Fruit fly (Drosophila melanogaster) whole organism, embryonic: ENCODE results near the gene CG32299.

Experiments used
- Aef1 ChIP-seq: fragments of 200-800 bp; sonication (Bioruptor generic); IDR thresholded peaks from 3 replicates; pipeline ENCODE4 v1.3.6; 2022; ENCODE audit warnings: missing biosample characterization, missing genetic modification characterization
- CG10147 ChIP-seq: fragments of 200-800 bp; sonication (Bioruptor generic); optimal IDR thresholded peaks from 2 replicates; lab custom pipeline; 2019; ENCODE audit warnings: missing biosample characterization, mild to moderate bottlenecking, missing genetic modification characterization, moderate library complexity
- CG10565 ChIP-seq: fragments of 200-800 bp; sonication (Bioruptor generic); optimal IDR thresholded peaks from 3 replicates; lab custom pipeline; 2016; ENCODE audit warnings: missing biosample characterization, mild to moderate bottlenecking, missing genetic modification characterization
- CG10979 ChIP-seq: fragments of 200-800 bp; sonication (Bioruptor generic); optimal IDR thresholded peaks from 2 replicates; lab custom pipeline; 2018; ENCODE audit warnings: missing biosample characterization, mild to moderate bottlenecking, missing genetic modification characterization, moderate library complexity
- CG11560 ChIP-seq: fragments of 200-800 bp; sonication (Bioruptor generic); IDR thresholded peaks from 3 replicates; pipeline ENCODE4 v1.3.6; 2022; ENCODE audit warnings: missing biosample characterization, missing genetic modification characterization
- CG11723 ChIP-seq: fragments of 200-800 bp; sonication (Bioruptor generic); optimal IDR thresholded peaks from 2 replicates; lab custom pipeline; 2017; ENCODE audit warnings: missing biosample characterization, mild to moderate bottlenecking, missing genetic modification characterization
- CG12155 ChIP-seq: fragments of 200-800 bp; sonication (Bioruptor generic); optimal IDR thresholded peaks from 3 replicates; lab custom pipeline; 2016; ENCODE audit warnings: missing biosample characterization, missing genetic modification characterization
- CG12299 ChIP-seq: fragments of 200-800 bp; sonication (Bioruptor generic); optimal IDR thresholded peaks from 2 replicates; lab custom pipeline; 2018; ENCODE audit warnings: missing biosample characterization, mild to moderate bottlenecking, missing genetic modification characterization
- CG13775 ChIP-seq: fragments of 200-800 bp; sonication (Bioruptor generic); optimal IDR thresholded peaks from 3 replicates; lab custom pipeline; 2017; ENCODE audit warnings: missing biosample characterization, mild to moderate bottlenecking, missing genetic modification characterization
- CG1647 ChIP-seq: fragments of 200-800 bp; sonication (Bioruptor generic); optimal IDR thresholded peaks from 3 replicates; lab custom pipeline; 2016; ENCODE audit warnings: missing biosample characterization, missing genetic modification characterization
- CG18476 ChIP-seq: fragments of 200-800 bp; sonication (Bioruptor generic); optimal IDR thresholded peaks from 2 replicates; lab custom pipeline; 2016; ENCODE audit warnings: missing biosample characterization, mild to moderate bottlenecking, missing genetic modification characterization
- CG2678 ChIP-seq: fragments of 200-800 bp; sonication (Bioruptor generic); optimal IDR thresholded peaks from 3 replicates; lab custom pipeline; 2019; ENCODE audit warnings: missing biosample characterization, mild to moderate bottlenecking, missing genetic modification characterization, moderate library complexity
- CG31224 ChIP-seq: fragments of 200-800 bp; sonication (Bioruptor generic); IDR thresholded peaks from 2 replicates; pipeline ENCODE4 v1.3.6; 2022; ENCODE audit warnings: missing biosample characterization, missing genetic modification characterization
- CG4707 ChIP-seq: fragments of 200-800 bp; sonication (Bioruptor generic); optimal IDR thresholded peaks from 2 replicates; lab custom pipeline; 2018; ENCODE audit warnings: missing biosample characterization, mild to moderate bottlenecking, missing genetic modification characterization, moderate library complexity
- CG5953 ChIP-seq: fragments of 200-800 bp; sonication (Bioruptor generic); IDR thresholded peaks from 2 replicates; pipeline ENCODE4 v1.3.6; 2022; ENCODE audit warnings: missing biosample characterization, missing genetic modification characterization
- CG6175 ChIP-seq: fragments of 200-800 bp; sonication (Bioruptor generic); IDR thresholded peaks from 3 replicates; pipeline ENCODE4 v1.3.6; 2022; ENCODE audit warnings: missing biosample characterization, missing genetic modification characterization
- CG6254 ChIP-seq: fragments of 200-800 bp; sonication (Bioruptor generic); optimal IDR thresholded peaks from 3 replicates; lab custom pipeline; 2017; ENCODE audit warnings: mild to moderate bottlenecking, missing biosample characterization, missing genetic modification reagents, missing genetic modification characterization
- CG6654 ChIP-seq: fragments of 200-800 bp; sonication (Bioruptor generic); optimal IDR thresholded peaks from 2 replicates; lab custom pipeline; 2017; ENCODE audit warnings: missing biosample characterization, mild to moderate bottlenecking, missing genetic modification characterization
- CG6689 ChIP-seq: fragments of 200-800 bp; sonication (Bioruptor generic); IDR thresholded peaks from 2 replicates; pipeline ENCODE4 v1.3.6; 2022; ENCODE audit warnings: missing biosample characterization, missing genetic modification characterization
- CG8388 ChIP-seq: fragments of 200-800 bp; sonication (Bioruptor generic); optimal IDR thresholded peaks from 2 replicates; lab custom pipeline; 2019; ENCODE audit warnings: missing biosample characterization, mild to moderate bottlenecking, missing genetic modification characterization, moderate library complexity
- CG9797 ChIP-seq: fragments of 200-800 bp; sonication (Bioruptor generic); optimal IDR thresholded peaks from 3 replicates; lab custom pipeline; 2018; ENCODE audit warnings: missing biosample characterization, mild to moderate bottlenecking, missing genetic modification characterization
- CTCF ChIP-seq: fragments of 200-800 bp; sonication (Bioruptor generic); optimal IDR thresholded peaks from 2 replicates; lab custom pipeline; 2017; ENCODE audit warnings: missing biosample characterization, mild to moderate bottlenecking, missing genetic modification characterization, moderate library complexity
- CoRest ChIP-seq: fragments of 200-800 bp; sonication (Bioruptor generic); optimal IDR thresholded peaks from 3 replicates; lab custom pipeline; 2018; ENCODE audit warnings: missing biosample characterization, mild to moderate bottlenecking, missing genetic modification characterization, moderate library complexity
- D19A ChIP-seq: fragments of 200-800 bp; optimal IDR thresholded peaks from 3 replicates; lab custom pipeline; 2019; ENCODE audit warnings: missing biosample characterization, mild to moderate bottlenecking, missing genetic modification characterization, moderate library complexity
- Doc2 ChIP-seq: fragments of 200-800 bp; sonication (Bioruptor generic); IDR thresholded peaks from 2 replicates; pipeline ENCODE4 v1.3.6; 2022; ENCODE audit warnings: missing biosample characterization, missing genetic modification characterization
- Doc3 ChIP-seq: fragments of 200-800 bp; sonication (Bioruptor generic); IDR thresholded peaks from 3 replicates; pipeline ENCODE4 v1.3.6; 2022; ENCODE audit warnings: missing biosample characterization, missing genetic modification characterization; ENCODE audit not compliant: partially characterized antibody
- Drgx ChIP-seq: fragments of 200-800 bp; sonication (Bioruptor generic); IDR thresholded peaks from 2 replicates; pipeline ENCODE4 v1.3.6; 2022; ENCODE audit warnings: missing biosample characterization, missing genetic modification characterization
- HLH3B ChIP-seq: fragments of 200-800 bp; sonication (Bioruptor generic); IDR thresholded peaks from 2 replicates; pipeline ENCODE4 v1.3.6; 2022; ENCODE audit warnings: missing biosample characterization, missing genetic modification characterization
- Mrtf ChIP-seq: fragments of 200-800 bp; sonication (Bioruptor generic); IDR thresholded peaks from 3 replicates; pipeline ENCODE4 v1.3.6; 2022; ENCODE audit warnings: missing biosample characterization, missing genetic modification characterization
- Rfx ChIP-seq: fragments of 200-800 bp; sonication (Bioruptor generic); IDR thresholded peaks from 2 replicates; pipeline ENCODE4 v1.3.6; 2022; ENCODE audit warnings: missing biosample characterization, missing genetic modification characterization
- Sox100B ChIP-seq: fragments of 200-800 bp; sonication (Bioruptor generic); optimal IDR thresholded peaks from 3 replicates; lab custom pipeline; 2018; ENCODE audit warnings: missing biosample characterization, mild to moderate bottlenecking, missing genetic modification characterization
- ac ChIP-seq: fragments of 200-800 bp; sonication (Bioruptor generic); optimal IDR thresholded peaks from 3 replicates; lab custom pipeline; 2017; ENCODE audit warnings: missing biosample characterization, mild to moderate bottlenecking, missing genetic modification characterization
- az2 ChIP-seq: fragments of 200-800 bp; sonication (Bioruptor generic); optimal IDR thresholded peaks from 3 replicates; lab custom pipeline; 2016; ENCODE audit warnings: missing biosample characterization, missing genetic modification characterization
- cg ChIP-seq: fragments of 200-800 bp; sonication (Bioruptor generic); optimal IDR thresholded peaks from 3 replicates; lab custom pipeline; 2019; ENCODE audit warnings: missing biosample characterization, mild to moderate bottlenecking, missing genetic modification characterization, moderate library complexity
- chn ChIP-seq: fragments of 200-800 bp; sonication (Bioruptor generic); optimal IDR thresholded peaks from 2 replicates; lab custom pipeline; 2016; ENCODE audit warnings: missing biosample characterization, missing genetic modification characterization
- corto ChIP-seq: fragments of 200-800 bp; sonication (Bioruptor generic); optimal IDR thresholded peaks from 2 replicates; lab custom pipeline; 2016; ENCODE audit warnings: missing biosample characterization, mild to moderate bottlenecking, missing genetic modification characterization, moderate library complexity
- crp ChIP-seq, 2 experiments: fragments of 200-800 bp; sonication (Bioruptor generic); optimal IDR thresholded peaks; 2 replicates in 1 of 2; 3 replicates in 1 of 2; lab custom pipeline; 2017; ENCODE audit warnings: missing biosample characterization in 2 of 2, missing genetic modification characterization in 2 of 2, mild to moderate bottlenecking in 1 of 2, moderate library complexity in 1 of 2
- dmrt99B ChIP-seq: fragments of 200-800 bp; sonication (Bioruptor generic); optimal IDR thresholded peaks from 2 replicates; lab custom pipeline; 2018; ENCODE audit warnings: missing biosample characterization, mild to moderate bottlenecking, missing genetic modification characterization, moderate library complexity
- gcm ChIP-seq: fragments of 200-800 bp; sonication (Bioruptor generic); optimal IDR thresholded peaks from 2 replicates; lab custom pipeline; 2019; ENCODE audit warnings: missing biosample characterization, mild to moderate bottlenecking, missing genetic modification characterization, moderate library complexity
- pho ChIP-seq: fragments of 200-800 bp; sonication (Bioruptor generic); optimal IDR thresholded peaks from 2 replicates; lab custom pipeline; 2016; ENCODE audit warnings: missing biosample characterization, missing genetic modification characterization
- pita ChIP-seq: fragments of 200-800 bp; sonication (Bioruptor generic); optimal IDR thresholded peaks from 2 replicates; lab custom pipeline; 2017; ENCODE audit warnings: missing biosample characterization, mild to moderate bottlenecking, missing genetic modification characterization
- pzg ChIP-seq: fragments of 200-800 bp; sonication (Bioruptor generic); optimal IDR thresholded peaks from 3 replicates; lab custom pipeline; 2018; ENCODE audit warnings: missing biosample characterization, mild to moderate bottlenecking, missing genetic modification characterization, moderate library complexity
- ranshi ChIP-seq: fragments of 200-800 bp; sonication (Bioruptor generic); IDR thresholded peaks from 2 replicates; pipeline ENCODE4 v1.3.6; 2022; ENCODE audit warnings: missing biosample characterization, missing genetic modification characterization
- run ChIP-seq: fragments of 200-800 bp; sonication (Bioruptor generic); optimal IDR thresholded peaks from 3 replicates; lab custom pipeline; 2018; ENCODE audit warnings: missing biosample characterization, mild to moderate bottlenecking, missing genetic modification characterization
- sim ChIP-seq: fragments of 200-800 bp; sonication (Bioruptor generic); IDR thresholded peaks from 2 replicates; pipeline ENCODE4 v1.3.6; 2022; ENCODE audit warnings: missing biosample characterization, missing genetic modification characterization
- sima ChIP-seq: fragments of 200-800 bp; sonication (Bioruptor generic); optimal IDR thresholded peaks from 2 replicates; lab custom pipeline; 2016; ENCODE audit warnings: missing biosample characterization, missing genetic modification characterization
- tap ChIP-seq: fragments of 200-800 bp; optimal IDR thresholded peaks from 3 replicates; lab custom pipeline; 2019; ENCODE audit warnings: missing biosample characterization, mild to moderate bottlenecking, missing genetic modification characterization, moderate library complexity
- tin ChIP-seq: fragments of 200-800 bp; sonication (Bioruptor generic); optimal IDR thresholded peaks from 3 replicates; lab custom pipeline; 2016; ENCODE audit warnings: missing biosample characterization, missing genetic modification characterization
- toy ChIP-seq: fragments of 200-800 bp; sonication (Bioruptor generic); IDR thresholded peaks from 2 replicates; pipeline ENCODE4 v1.3.6; 2022; ENCODE audit warnings: missing biosample characterization, missing genetic modification characterization
- zen2 ChIP-seq: fragments of 200-800 bp; sonication (Bioruptor generic); IDR thresholded peaks from 3 replicates; pipeline ENCODE4 v1.3.6; 2022; ENCODE audit warnings: missing biosample characterization, missing genetic modification characterization; ENCODE audit not compliant: partially characterized antibody

CG32299 gene

DNA sequence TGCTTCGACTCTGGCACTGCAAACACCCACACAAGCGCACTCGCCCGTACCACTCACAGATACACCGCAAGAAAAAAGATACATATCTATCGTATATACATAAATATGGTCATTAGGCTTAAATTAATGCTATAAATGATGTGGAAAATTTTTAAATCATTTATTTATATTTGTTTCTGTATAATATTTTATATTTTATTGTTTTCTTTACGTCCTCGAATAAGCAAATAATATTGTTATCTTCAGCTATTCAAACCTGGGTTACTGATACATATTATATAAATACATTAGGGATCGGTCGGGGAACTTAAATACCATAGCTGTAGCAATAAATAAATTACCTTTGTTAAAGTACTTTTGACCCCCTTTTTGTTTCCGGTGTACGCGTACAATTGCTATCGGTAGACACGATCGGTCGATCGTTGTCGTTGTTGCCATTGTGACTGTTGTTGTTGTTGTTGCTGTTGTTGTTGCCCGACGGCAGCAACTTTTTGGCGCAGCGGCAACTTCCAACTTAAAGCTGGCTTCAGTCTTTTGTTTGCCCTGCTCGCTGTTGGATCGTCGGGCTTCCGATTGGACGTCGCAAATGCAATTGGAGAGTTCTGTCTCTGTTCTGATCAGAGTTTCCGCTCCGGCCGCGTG lies 26.7 kb upstream of the CG32299 start (continued):
- TF ChIP-seq CG6175 (GFP tag; lab: Robert Waterston, UW), result no peak
- TF ChIP-seq pzg (GFP tag; lab: Kevin White, UChicago), result no peak
- TF ChIP-seq CG2678 (tag; lab: Kevin White, UChicago), result peak; percentile 88
- TF ChIP-seq cg (GFP tag; lab: Kevin White, UChicago), result peak; percentile 12
- TF ChIP-seq CG5953 (GFP tag; lab: Robert Waterston, UW), result no peak
- TF ChIP-seq run, result peak; percentile 35
- 0 out of 3 replicates have a peak, but pooled peaks have one; percentile 43 for TF ChIP-seq Mrtf (GFP tag; lab: Robert Waterston, UW)
- TF ChIP-seq CG13775 (GFP tag; lab: Kevin White, UChicago), result peak; percentile 70
- TF ChIP-seq CG6654 (GFP tag; lab: Kevin White, UChicago), result peak; percentile 34
- TF ChIP-seq CG8388, result peak; percentile 67
- no peak for TF ChIP-seq CTCF
- TF ChIP-seq tin, result peak; percentile 57
- peak; percentile 64 for TF ChIP-seq corto (GFP tag; lab: Kevin White, UChicago)
- peak; percentile 68 for TF ChIP-seq tap (tag; lab: Kevin White, UChicago)
- TF ChIP-seq dmrt99B, result peak; percentile 89
- TF ChIP-seq CG4707 (GFP tag; lab: Kevin White, UChicago), result peak; percentile 6
- TF ChIP-seq CG10147 (GFP tag; lab: Kevin White, UChicago), result peak; percentile 83
- TF ChIP-seq Rfx (GFP tag; lab: Robert Waterston, UW), result peak; percentile 21; the same call in 1 of the 2 replicates
- no peak for TF ChIP-seq pho
- no peak for TF ChIP-seq chn
- no peak for TF ChIP-seq CG11560 (tag; lab: Robert Waterston, UW)
- no peak for TF ChIP-seq sima
- TF ChIP-seq ac (GFP tag; lab: Kevin White, UChicago), result no peak
- peak; percentile 90 for TF ChIP-seq Sox100B
- TF ChIP-seq CG6689, result peak; percentile 61
- no peak for TF ChIP-seq zen2 (GFP tag; lab: Robert Waterston, UW)
- no peak for TF ChIP-seq toy
- peak; percentile 79 for TF ChIP-seq gcm
- TF ChIP-seq CG6254 (GFP tag; lab: Kevin White, UChicago), result peak; percentile 71
- no peak for TF ChIP-seq CG9797 (GFP tag; lab: Kevin White, UChicago)
- TF ChIP-seq ranshi, result peak; percentile 33; the same call in 1 of the 2 replicates
- TF ChIP-seq Doc3 (GFP tag; lab: Robert Waterston, UW), result no peak
- peak; percentile 47 for TF ChIP-seq CG18476 (GFP tag; lab: Kevin White, UChicago)
- no peak for TF ChIP-seq CG1647 (GFP tag; lab: Kevin White, UChicago)
- TF ChIP-seq CoRest (tag; lab: Kevin White, UChicago), result peak; percentile 90
- peak; percentile 86 for TF ChIP-seq Drgx (GFP tag; lab: Robert Waterston, UW)
- TF ChIP-seq crp (GFP tag; optimal IDR thresholded peaks at IDR 0.05; lab: Kevin White, UChicago), result peak in 1 of 2 experiments; percentile 14
- TF ChIP-seq CG12299 (tag; lab: Kevin White, UChicago), result peak; percentile 13
- no peak for TF ChIP-seq sim (GFP tag; lab: Robert Waterston, UW)
- TF ChIP-seq HLH3B, result peak; percentile 51; the same call in 1 of the 2 replicates
- TF ChIP-seq CG12155 (GFP tag; lab: Kevin White, UChicago), result peak; percentile 39
- TF ChIP-seq Doc2 (GFP tag; lab: Robert Waterston, UW), result no peak
- TF ChIP-seq Aef1 (GFP tag; lab: Robert Waterston, UW), result peak; percentile 46; the same call in 2 of the 3 replicates
- peak; percentile 68 for TF ChIP-seq CG11723 (GFP tag; lab: Kevin White, UChicago)
- TF ChIP-seq CG10979 (tag; lab: Kevin White, UChicago), result peak; percentile 81
- TF ChIP-seq az2 (GFP tag; lab: Kevin White, UChicago), result peak; percentile 66
- TF ChIP-seq pita (GFP tag; lab: Kevin White, UChicago), result no peak
- peak; percentile 73 for TF ChIP-seq D19A (tag; lab: Kevin White, UChicago)
- no peak for TF ChIP-seq CG10565 (GFP tag; lab: Kevin White, UChicago)
- TF ChIP-seq CG31224, result peak; percentile 41; the same call in 1 of the 2 replicates
